Fruit fly (Drosophila melanogaster) whole organism, embryonic: ENCODE data around the gene Ass.

Source experiments
- Adf1 ChIP-seq: fragments of 200-800 bp; sonication (Bioruptor generic); IDR thresholded peaks from 2 replicates; pipeline ENCODE4 v1.3.6; 2022; ENCODE audit warnings: missing biosample characterization, missing genetic modification characterization
- BtbVII ChIP-seq: fragments of 200-800 bp; sonication (Bioruptor generic); optimal IDR thresholded peaks from 3 replicates; lab custom pipeline; 2017; ENCODE audit warnings: missing biosample characterization, mild to moderate bottlenecking, missing genetic modification characterization
- CG11456 ChIP-seq: fragments of 200-800 bp; sonication (Bioruptor generic); IDR thresholded peaks from 3 replicates; pipeline ENCODE4 v1.3.6; 2022; ENCODE audit warnings: missing biosample characterization, missing genetic modification characterization
- CG11560 ChIP-seq: fragments of 200-800 bp; sonication (Bioruptor generic); IDR thresholded peaks from 3 replicates; pipeline ENCODE4 v1.3.6; 2022; ENCODE audit warnings: missing biosample characterization, missing genetic modification characterization
- CG12071 ChIP-seq: fragments of 200-800 bp; sonication (Bioruptor generic); optimal IDR thresholded peaks from 3 replicates; lab custom pipeline; 2018; ENCODE audit warnings: missing biosample characterization, mild to moderate bottlenecking, missing genetic modification characterization
- CG12104 ChIP-seq: fragments of 200-800 bp; sonication (Bioruptor generic); optimal IDR thresholded peaks from 3 replicates; lab custom pipeline; 2016; ENCODE audit warnings: missing biosample characterization, missing genetic modification characterization
- CG13894 ChIP-seq: fragments of 200-800 bp; sonication (Bioruptor generic); optimal IDR thresholded peaks from 3 replicates; lab custom pipeline; 2018; ENCODE audit warnings: missing biosample characterization, mild to moderate bottlenecking, missing genetic modification characterization, moderate library complexity
- CG17328 ChIP-seq: fragments of 200-800 bp; sonication (Bioruptor generic); IDR thresholded peaks from 2 replicates; pipeline ENCODE4 v1.3.6; 2022; ENCODE audit warnings: missing biosample characterization, missing genetic modification characterization
- CG18262 ChIP-seq: fragments of 200-800 bp; optimal IDR thresholded peaks from 3 replicates; lab custom pipeline; 2019; ENCODE audit warnings: missing biosample characterization, mild to moderate bottlenecking, missing genetic modification characterization, moderate library complexity
- CG18619 ChIP-seq: fragments of 200-800 bp; sonication (Bioruptor generic); optimal IDR thresholded peaks from 3 replicates; lab custom pipeline; 2017; ENCODE audit warnings: missing biosample characterization, mild to moderate bottlenecking, missing genetic modification characterization
- CG3163 ChIP-seq: fragments of 200-800 bp; sonication (Bioruptor generic); optimal IDR thresholded peaks from 3 replicates; lab custom pipeline; 2016; ENCODE audit warnings: missing biosample characterization, missing genetic modification characterization
- CG34422 ChIP-seq: fragments of 200-800 bp; sonication (Bioruptor generic); IDR thresholded peaks from 3 replicates; pipeline ENCODE4 v1.3.6; 2022; ENCODE audit warnings: missing biosample characterization, missing genetic modification characterization
- CG6654 ChIP-seq: fragments of 200-800 bp; sonication (Bioruptor generic); optimal IDR thresholded peaks from 2 replicates; lab custom pipeline; 2017; ENCODE audit warnings: missing biosample characterization, mild to moderate bottlenecking, missing genetic modification characterization
- CG6689 ChIP-seq: fragments of 200-800 bp; sonication (Bioruptor generic); IDR thresholded peaks from 2 replicates; pipeline ENCODE4 v1.3.6; 2022; ENCODE audit warnings: missing biosample characterization, missing genetic modification characterization
- CG6791 ChIP-seq: fragments of 200-800 bp; sonication (Bioruptor generic); IDR thresholded peaks from 3 replicates; pipeline ENCODE4 v1.3.6; 2022; ENCODE audit warnings: missing biosample characterization, missing genetic modification characterization; ENCODE audit not compliant: partially characterized antibody
- CG7987 ChIP-seq: fragments of 200-800 bp; sonication (Bioruptor generic); optimal IDR thresholded peaks from 2 replicates; lab custom pipeline; 2018; ENCODE audit warnings: missing biosample characterization, mild to moderate bottlenecking, missing genetic modification characterization, moderate library complexity
- CG9437 ChIP-seq: fragments of 200-800 bp; sonication (Bioruptor generic); optimal IDR thresholded peaks from 2 replicates; lab custom pipeline; 2018; ENCODE audit warnings: missing biosample characterization, mild to moderate bottlenecking, missing genetic modification characterization
- CG9727 ChIP-seq: fragments of 200-800 bp; sonication (Bioruptor generic); optimal IDR thresholded peaks from 3 replicates; lab custom pipeline; 2017; ENCODE audit warnings: missing biosample characterization, mild to moderate bottlenecking, missing genetic modification characterization
- CG9817 ChIP-seq: fragments of 200-800 bp; sonication (Bioruptor generic); optimal IDR thresholded peaks from 2 replicates; lab custom pipeline; 2018; ENCODE audit warnings: missing biosample characterization, mild to moderate bottlenecking, missing genetic modification characterization, moderate library complexity
- Dip3 ChIP-seq: fragments of 200-800 bp; sonication (Bioruptor generic); optimal IDR thresholded peaks from 3 replicates; lab custom pipeline; 2016; ENCODE audit warnings: missing biosample characterization, missing genetic modification characterization
- Fer2 ChIP-seq: fragments of 200-800 bp; sonication (Bioruptor generic); optimal IDR thresholded peaks from 2 replicates; lab custom pipeline; 2018; ENCODE audit warnings: missing biosample characterization, mild to moderate bottlenecking, missing genetic modification characterization, moderate library complexity
- Hand ChIP-seq: fragments of 200-800 bp; sonication (Bioruptor generic); optimal IDR thresholded peaks from 2 replicates; lab custom pipeline; 2017; ENCODE audit warnings: mild to moderate bottlenecking, missing biosample characterization, missing genetic modification reagents, missing genetic modification characterization
- Meics ChIP-seq: fragments of 200-800 bp; sonication (Bioruptor generic); optimal IDR thresholded peaks from 2 replicates; lab custom pipeline; 2017; ENCODE audit warnings: missing biosample characterization, mild to moderate bottlenecking, missing genetic modification characterization
- NC2β ChIP-seq: fragments of 200-800 bp; sonication (Bioruptor generic); optimal IDR thresholded peaks from 2 replicates; lab custom pipeline; 2016; ENCODE audit warnings: missing biosample characterization, missing genetic modification characterization
- NfI ChIP-seq: fragments of 200-800 bp; sonication (Bioruptor generic); optimal IDR thresholded peaks from 3 replicates; lab custom pipeline; 2018; ENCODE audit warnings: missing biosample characterization, mild to moderate bottlenecking, missing genetic modification characterization, moderate library complexity
- Rfx ChIP-seq: fragments of 200-800 bp; sonication (Bioruptor generic); IDR thresholded peaks from 2 replicates; pipeline ENCODE4 v1.3.6; 2022; ENCODE audit warnings: missing biosample characterization, missing genetic modification characterization
- Sry-β ChIP-seq: fragments of 200-800 bp; sonication (Bioruptor generic); optimal IDR thresholded peaks from 2 replicates; lab custom pipeline; 2018; ENCODE audit warnings: missing biosample characterization, mild to moderate bottlenecking, missing genetic modification characterization, moderate library complexity
- Stat92E ChIP-seq, 3 experiments: fragments of >200 bp in 2 of 3; fragments of 200-800 bp in 1 of 3; sonication (Bioruptor generic) in 1 of 3; optimal IDR thresholded peaks; 2 replicates each; lab custom pipeline; 2017 to 2019; ENCODE audit warnings: missing biosample characterization in 3 of 3, missing genetic modification characterization in 3 of 3, mild to moderate bottlenecking in 1 of 3, moderate library complexity in 1 of 3
- cas ChIP-seq: fragments of 200-800 bp; sonication (Bioruptor generic); IDR thresholded peaks from 2 replicates; pipeline ENCODE4 v1.3.6; 2022; ENCODE audit warnings: missing biosample characterization, missing genetic modification characterization
- chif ChIP-seq, 2 experiments: fragments of 200-800 bp; sonication (Bioruptor generic); optimal IDR thresholded peaks; 3 replicates each; lab custom pipeline; 2016; ENCODE audit warnings: missing biosample characterization in 2 of 2, missing genetic modification characterization in 2 of 2
- da ChIP-seq: fragments of 200-800 bp; sonication (Bioruptor generic); optimal IDR thresholded peaks from 2 replicates; lab custom pipeline; 2016; ENCODE audit warnings: missing biosample characterization, missing genetic modification characterization
- esg ChIP-seq: fragments of 200-800 bp; sonication (Bioruptor generic); conservative IDR thresholded peaks from 2 replicates; pipeline ENCODE4 v1.3.6; 2022; ENCODE audit warnings: missing biosample characterization, missing genetic modification characterization
- exex ChIP-seq: fragments of 200-800 bp; sonication (Bioruptor generic); optimal IDR thresholded peaks from 4 replicates; lab custom pipeline; 2018; ENCODE audit warnings: missing biosample characterization, mild to moderate bottlenecking, missing genetic modification characterization, moderate library complexity
- gem ChIP-seq: fragments of 200-800 bp; sonication (Bioruptor generic); optimal IDR thresholded peaks from 2 replicates; lab custom pipeline; 2019; ENCODE audit warnings: missing biosample characterization, mild to moderate bottlenecking, missing genetic modification characterization, moderate library complexity
- hkb ChIP-seq, 2 experiments: fragments of 200-800 bp in 1 of 2; fragments of >200 bp in 1 of 2; sonication (Bioruptor generic) in 1 of 2; IDR thresholded peaks in 1 of 2; optimal IDR thresholded peaks in 1 of 2; 2 replicates each; pipeline versions ENCODE4 v1.3.6 to Lab custom; 2017 to 2022; ENCODE audit warnings: missing biosample characterization in 1 of 2, missing genetic modification characterization in 1 of 2
- ind ChIP-seq: fragments of 200-800 bp; sonication (Bioruptor generic); optimal IDR thresholded peaks from 3 replicates; lab custom pipeline; 2016; ENCODE audit warnings: missing biosample characterization, missing genetic modification characterization
- inv ChIP-seq: fragments of 200-800 bp; sonication (Bioruptor generic); IDR thresholded peaks from 2 replicates; pipeline ENCODE4 v1.3.6; 2022; ENCODE audit warnings: missing biosample characterization, missing genetic modification characterization; ENCODE audit not compliant: partially characterized antibody
- klu ChIP-seq: fragments of 200-800 bp; sonication (Bioruptor generic); IDR thresholded peaks from 2 replicates; pipeline ENCODE4 v1.3.6; 2022; ENCODE audit warnings: missing biosample characterization, missing genetic modification characterization
- lilli ChIP-seq: fragments of 200-800 bp; sonication (Bioruptor generic); optimal IDR thresholded peaks from 3 replicates; lab custom pipeline; 2016; ENCODE audit warnings: missing biosample characterization, missing genetic modification characterization
- mirr ChIP-seq: fragments of 200-800 bp; sonication (Bioruptor generic); optimal IDR thresholded peaks from 3 replicates; lab custom pipeline; 2018; ENCODE audit warnings: missing biosample characterization, mild to moderate bottlenecking, missing genetic modification characterization
- pb ChIP-seq: fragments of 200-800 bp; sonication (Bioruptor generic); optimal IDR thresholded peaks from 3 replicates; lab custom pipeline; 2016; ENCODE audit warnings: missing biosample characterization, missing genetic modification characterization
- prd ChIP-seq, 3 experiments: fragments of >200 bp in 2 of 3; fragments of 200-800 bp in 1 of 3; sonication (Bioruptor generic) in 1 of 3; optimal IDR thresholded peaks in 2 of 3; IDR thresholded peaks in 1 of 3; 2 replicates in 2 of 3; 3 replicates in 1 of 3; pipeline versions ENCODE4 v1.3.6 to Lab custom; 2017 to 2022; ENCODE audit warnings: missing biosample characterization in 1 of 3, missing genetic modification characterization in 1 of 3
- salm ChIP-seq: fragments of 200-800 bp; sonication (Bioruptor generic); optimal IDR thresholded peaks from 2 replicates; lab custom pipeline; 2018; ENCODE audit warnings: missing biosample characterization, mild to moderate bottlenecking, missing genetic modification characterization
- sisA ChIP-seq: fragments of 200-800 bp; sonication (Bioruptor generic); IDR thresholded peaks from 2 replicates; pipeline ENCODE4 v1.3.6; 2022; ENCODE audit warnings: missing biosample characterization, missing genetic modification characterization
- so ChIP-seq: fragments of 200-800 bp; sonication (Bioruptor generic); IDR thresholded peaks from 3 replicates; pipeline ENCODE4 v1.3.6; 2022; ENCODE audit warnings: missing biosample characterization, missing genetic modification characterization
- wek ChIP-seq: fragments of 200-800 bp; sonication (Bioruptor generic); optimal IDR thresholded peaks from 3 replicates; lab custom pipeline; 2018; ENCODE audit warnings: missing biosample characterization, mild to moderate bottlenecking, missing genetic modification characterization, moderate library complexity
- zf30C ChIP-seq: fragments of 200-800 bp; sonication (Bioruptor generic); optimal IDR thresholded peaks from 3 replicates; lab custom pipeline; 2018; ENCODE audit warnings: missing biosample characterization, mild to moderate bottlenecking, missing genetic modification characterization

Gene Ass

DNA sequence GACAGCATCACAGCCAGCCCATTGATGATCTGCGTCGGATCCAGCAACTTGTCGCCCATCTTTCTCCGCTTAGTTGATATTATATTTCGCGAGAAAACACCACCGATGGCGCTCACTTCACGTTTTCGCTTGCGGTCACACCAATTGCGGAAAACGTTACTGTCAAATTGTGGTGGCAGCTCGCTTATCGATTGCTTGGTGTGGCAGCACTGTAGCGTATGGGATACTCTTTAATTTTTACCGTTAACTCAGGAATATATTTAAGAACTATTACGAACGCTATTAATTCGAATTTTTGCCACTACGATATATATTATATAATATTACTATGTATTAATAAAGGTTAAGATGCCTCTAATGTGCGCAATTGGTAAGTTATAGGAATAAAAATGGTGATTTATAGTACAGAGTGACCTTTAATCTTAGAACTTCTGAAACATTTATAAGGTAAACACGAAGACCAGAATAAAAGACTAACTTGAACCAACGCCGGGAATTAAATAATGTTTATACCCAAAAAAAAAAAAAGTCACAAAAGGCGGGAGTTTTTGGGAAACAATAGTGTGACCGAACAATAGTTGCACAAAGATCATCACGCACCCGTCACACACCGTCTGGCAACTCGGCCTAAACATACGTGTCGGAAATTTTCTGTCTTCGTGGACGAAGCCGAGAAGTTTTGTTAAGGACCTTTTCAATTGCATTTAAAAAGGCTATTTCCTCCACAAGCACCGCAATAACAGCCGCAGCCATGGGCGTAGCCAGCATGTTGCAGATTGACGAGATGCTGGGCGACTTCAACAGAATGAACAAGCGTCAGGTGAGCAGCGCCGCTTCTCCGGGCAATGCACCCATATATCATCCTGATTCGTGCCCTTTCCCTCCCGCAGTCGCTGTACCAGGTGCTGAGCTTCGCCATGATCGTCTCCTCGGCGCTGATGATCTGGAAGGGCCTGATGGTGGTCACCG is 13.3 kb upstream of the Ass start, which contains the start of the genes CG1307 and twr (continued):
- TF ChIP-seq CG7987 (GFP tag; lab: Kevin White, UChicago), result peak; percentile 5
- no peak for TF ChIP-seq CG18262 (tag; lab: Kevin White, UChicago)
- peak; percentile 60; the same call in 1 of the 3 replicates for TF ChIP-seq CG11456 (GFP tag; lab: Robert Waterston, UW)
- TF ChIP-seq wek, result peak; percentile 99
- no peak for TF ChIP-seq gem (tag; lab: Kevin White, UChicago)
- no peak for TF ChIP-seq zf30C (GFP tag; lab: Kevin White, UChicago)
- TF ChIP-seq Fer2, result peak; percentile 50
- no peak for TF ChIP-seq chif (GFP tag; optimal IDR thresholded peaks at IDR 0.05; lab: Kevin White, UChicago)
- TF ChIP-seq BtbVII (GFP tag; lab: Kevin White, UChicago), result no peak
- no peak for TF ChIP-seq CG12104 (GFP tag; lab: Kevin White, UChicago)
- no peak for TF ChIP-seq NfI
- TF ChIP-seq CG9727, result no peak
- TF ChIP-seq Adf1 (GFP tag; lab: Robert Waterston, UW), result no peak
- TF ChIP-seq klu (GFP tag; lab: Robert Waterston, UW), result no peak
- no peak for TF ChIP-seq prd (optimal IDR thresholded peaks at IDR 0.05; lab: Kevin White, UChicago)
- TF ChIP-seq prd (GFP tag; IDR thresholded peaks at IDR 0.05; lab: Robert Waterston, UW), result peak; percentile 26; the same call in 1 of the 3 replicates
- TF ChIP-seq sisA (GFP tag; lab: Robert Waterston, UW), result peak; percentile 48; the same call in 1 of the 2 replicates
- TF ChIP-seq esg (GFP tag; lab: Robert Waterston, UW), result no peak
- no peak for TF ChIP-seq so (GFP tag; lab: Robert Waterston, UW)
- no peak for TF ChIP-seq CG6654 (GFP tag; lab: Kevin White, UChicago)
- no peak for TF ChIP-seq CG3163 (GFP tag; lab: Kevin White, UChicago)
- no peak for TF ChIP-seq Hand
- TF ChIP-seq CG34422 (GFP tag; lab: Robert Waterston, UW), result no peak
- peak; percentile 97 for TF ChIP-seq CG9437 (GFP tag; lab: Kevin White, UChicago)
- peak; percentile 43 for TF ChIP-seq Meics (GFP tag; lab: Kevin White, UChicago)
- no peak for TF ChIP-seq pb (GFP tag; lab: Kevin White, UChicago)
- TF ChIP-seq CG11560, result no peak
- TF ChIP-seq mirr (GFP tag; lab: Kevin White, UChicago), result no peak
- TF ChIP-seq CG6791 (GFP tag; lab: Robert Waterston, UW), result 0 out of 3 replicates have a peak, but pooled peaks have one; percentile 17
- TF ChIP-seq Dip3 (GFP tag; lab: Kevin White, UChicago), result no peak
- no peak for TF ChIP-seq salm (tag; lab: Kevin White, UChicago)
- TF ChIP-seq hkb (optimal IDR thresholded peaks at IDR 0.05; lab: Kevin White, UChicago), result no peak
- no peak for TF ChIP-seq hkb (GFP tag; IDR thresholded peaks at IDR 0.05; lab: Robert Waterston, UW)
- TF ChIP-seq lilli (GFP tag; lab: Kevin White, UChicago), result no peak
- no peak for TF ChIP-seq CG12071 (GFP tag; lab: Kevin White, UChicago)
- TF ChIP-seq inv, result no peak
- TF ChIP-seq CG6689 (GFP tag; lab: Robert Waterston, UW), result peak; percentile 41
- TF ChIP-seq CG13894 (tag; lab: Kevin White, UChicago), result no peak
- TF ChIP-seq CG9817 (tag; lab: Kevin White, UChicago), result peak; percentile 30
- TF ChIP-seq Stat92E (GFP tag; optimal IDR thresholded peaks at IDR 0.05; lab: Kevin White, UChicago), result no peak
- TF ChIP-seq da (GFP tag; lab: Kevin White, UChicago), result no peak
- no peak for TF ChIP-seq CG18619 (GFP tag; lab: Kevin White, UChicago)
- TF ChIP-seq cas (GFP tag; lab: Robert Waterston, UW), result no peak
- TF ChIP-seq exex (tag; lab: Kevin White, UChicago), result no peak
- TF ChIP-seq Rfx (GFP tag; lab: Robert Waterston, UW), result peak; percentile 61
- no peak for TF ChIP-seq NC2β (GFP tag; lab: Kevin White, UChicago)
- TF ChIP-seq CG17328 (GFP tag; lab: Robert Waterston, UW), result peak; percentile 14; the same call in 1 of the 2 replicates
- TF ChIP-seq Sry-β (GFP tag; lab: Kevin White, UChicago), result no peak
- no peak for TF ChIP-seq ind (GFP tag; lab: Kevin White, UChicago)
